Worm (Caenorhabditis elegans): ENCODE measurements around the gene acdh-12.

acdh-12 gene

ce11 chrII:7165749-7166148, 29.7 kb downstream of the acdh-12 start, which contains the start of gene mfsd-13.2:
Gene mfsd-13.2, minus strand, starts transcription at chrII:7165849.
- no peak for TF ChIP-seq nhr-237 (tag; optimal IDR thresholded peaks at IDR 0.05)
- no peak for TF ChIP-seq nhr-12 (tag; optimal IDR thresholded peaks at IDR 0.05)
- no peak for TF ChIP-seq ceh-28 (tag; optimal IDR thresholded peaks at IDR 0.05)
- no peak for TF ChIP-seq ama-1 (optimal IDR thresholded peaks at IDR 0.05)
- no peak for TF ChIP-seq nhr-28 (tag; optimal IDR thresholded peaks at IDR 0.05)
- no peak for TF ChIP-seq snpc-4 (tag; optimal IDR thresholded peaks at IDR 0.05)
- no peak for TF ChIP-seq fkh-2 (tag; optimal IDR thresholded peaks at IDR 0.05)
- TF ChIP-seq nhr-11 (tag; optimal IDR thresholded peaks at IDR 0.05): no peak
- no peak for TF ChIP-seq nhr-76 (tag; optimal IDR thresholded peaks at IDR 0.05)
- TF ChIP-seq nfya-1 (tag; optimal IDR thresholded peaks at IDR 0.05; ENCODE audit: insufficient read depth): no peak
- no peak for TF ChIP-seq ztf-4 (tag; optimal IDR thresholded peaks at IDR 0.05)
- no peak for TF ChIP-seq fkh-10 (GFP tag; optimal IDR thresholded peaks at IDR 0.05)
- TF ChIP-seq ceh-16 (tag; optimal IDR thresholded peaks at IDR 0.05): no peak
- TF ChIP-seq ceh-82 (tag; optimal IDR thresholded peaks at IDR 0.05): no peak
- no peak for TF ChIP-seq elt-1 (tag; optimal IDR thresholded peaks at IDR 0.05)
- TF ChIP-seq pqm-1 (tag; optimal IDR thresholded peaks at IDR 0.05): no peak
- no peak for TF ChIP-seq nhr-77 (tag; optimal IDR thresholded peaks at IDR 0.05)

DNA sequence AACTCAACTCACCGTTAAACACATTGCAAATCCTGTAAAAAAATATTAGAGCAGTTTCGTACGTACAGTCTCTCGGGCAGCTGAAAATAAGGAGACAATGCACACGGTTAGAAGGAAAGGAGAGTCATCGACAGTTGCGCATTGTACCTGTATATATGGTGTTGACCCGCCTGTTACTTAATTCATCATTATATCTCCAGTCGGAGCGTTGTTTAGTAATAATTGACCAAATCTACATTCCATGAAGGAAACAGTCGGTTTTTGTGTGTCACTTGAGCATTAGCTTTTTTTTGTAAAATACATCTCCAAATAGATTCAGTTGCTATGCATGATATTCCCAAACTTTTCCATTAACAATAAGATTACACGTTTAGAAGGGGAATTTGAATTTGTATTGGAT, 33.9 kb downstream of the acdh-12 start, which contains the start of gene C27H5.12:
Gene C27H5.12 (minus strand): TSS at position 101 of the 400 bp plus-strand sequence.
- TF ChIP-seq lin-15B (tag; optimal IDR thresholded peaks at IDR 0.05): no peak
- TF ChIP-seq nfya-1 (tag; optimal IDR thresholded peaks at IDR 0.05; ENCODE audit: insufficient read depth): no peak
- TF ChIP-seq nhr-25 (tag; optimal IDR thresholded peaks at IDR 0.05): no peak
- TF ChIP-seq eor-1 (tag; optimal IDR thresholded peaks at IDR 0.05): no peak

DNA sequence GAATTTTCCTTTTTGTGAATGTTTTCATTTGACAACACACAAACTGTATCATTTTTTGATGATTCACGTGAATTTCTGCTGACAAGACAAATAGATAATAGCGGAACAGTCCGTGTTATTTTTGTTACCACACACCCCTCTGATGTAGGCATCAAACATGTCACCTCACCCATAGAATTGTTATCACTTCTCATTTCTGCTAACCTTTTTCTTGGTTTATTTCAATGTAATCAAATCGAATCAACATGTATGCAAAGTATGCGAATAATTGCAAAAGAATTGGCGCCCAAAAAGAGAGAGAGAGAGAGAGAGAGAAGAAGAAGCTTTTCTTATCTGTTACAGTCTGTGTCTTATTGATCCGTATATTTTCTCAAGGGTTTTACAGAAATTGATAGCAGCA, 38.0 kb downstream of the acdh-12 start:
- no peak for TF ChIP-seq egl-27 (tag; optimal IDR thresholded peaks at IDR 0.05)
- no peak for TF ChIP-seq mml-1 (tag; optimal IDR thresholded peaks at IDR 0.05)
- peak; percentile 6 for TF ChIP-seq fos-1 (tag; optimal IDR thresholded peaks at IDR 0.05)
- no peak for TF ChIP-seq ama-1 (optimal IDR thresholded peaks at IDR 0.05)
- peak; percentile 18 for TF ChIP-seq nhr-23 (tag; optimal IDR thresholded peaks at IDR 0.05)
- peak; percentile 64 for TF ChIP-seq pha-4 (tag; optimal IDR thresholded peaks at IDR 0.05)
- peak; percentile 89 for TF ChIP-seq elt-2 (tag; optimal IDR thresholded peaks at IDR 0.05)
- TF ChIP-seq pqm-1 (tag; optimal IDR thresholded peaks at IDR 0.05): peak; percentile 50
- peak; percentile 42 for TF ChIP-seq ceh-28 (tag; optimal IDR thresholded peaks at IDR 0.05)
- peak; percentile 54 for TF ChIP-seq jun-1 (tag; optimal IDR thresholded peaks at IDR 0.05)
- no peak for TF ChIP-seq hmg-11 (tag; optimal IDR thresholded peaks at IDR 0.05)
- TF ChIP-seq nhr-11 (tag; optimal IDR thresholded peaks at IDR 0.05): no peak
- TF ChIP-seq nhr-25 (tag; optimal IDR thresholded peaks at IDR 0.05): peak; percentile 0

DNA sequence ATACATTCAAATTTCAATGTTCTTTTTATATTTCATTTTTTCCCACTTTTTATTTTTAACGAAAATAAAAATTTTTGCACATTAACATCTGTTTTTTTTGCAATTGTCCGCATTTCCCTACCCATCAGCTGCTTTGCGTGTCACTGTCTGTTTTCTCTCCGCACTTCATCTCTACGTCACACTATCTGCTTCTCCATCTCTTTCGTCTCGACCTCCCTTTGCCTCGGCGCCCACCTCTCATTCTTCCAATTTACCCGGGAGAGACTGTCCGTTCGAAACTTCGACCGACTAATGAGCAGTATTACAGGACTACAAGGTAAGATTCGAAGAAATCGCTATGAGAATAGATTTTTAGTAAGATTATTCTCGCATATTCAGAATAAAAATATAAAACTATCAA, 40.0 kb downstream of the acdh-12 start, which contains the start of gene C27H5.2:
Gene C27H5.2 (plus strand): TSS at position 190 of the 400 bp plus-strand sequence.
- peak; percentile 27 for TF ChIP-seq ama-1 (optimal IDR thresholded peaks at IDR 0.05)
- no peak for TF ChIP-seq ztf-11 (tag; optimal IDR thresholded peaks at IDR 0.05)
- peak; percentile 13 for TF ChIP-seq nhr-25 (tag; optimal IDR thresholded peaks at IDR 0.05)
- TF ChIP-seq nhr-12 (tag; optimal IDR thresholded peaks at IDR 0.05): no peak
- TF ChIP-seq elt-2 (tag; optimal IDR thresholded peaks at IDR 0.05): peak; percentile 20
- TF ChIP-seq elt-1 (tag; optimal IDR thresholded peaks at IDR 0.05): no peak
- TF ChIP-seq nhr-23 (tag; optimal IDR thresholded peaks at IDR 0.05): no peak
- no peak for TF ChIP-seq pqm-1 (tag; optimal IDR thresholded peaks at IDR 0.05)
- TF ChIP-seq elt-3 (tag; optimal IDR thresholded peaks at IDR 0.05): no peak
- TF ChIP-seq ceh-9 (tag; optimal IDR thresholded peaks at IDR 0.05): no peak
- TF ChIP-seq daf-12 (tag; optimal IDR thresholded peaks at IDR 0.05): no peak
- no peak for TF ChIP-seq lin-15B (tag; optimal IDR thresholded peaks at IDR 0.05)

DNA sequence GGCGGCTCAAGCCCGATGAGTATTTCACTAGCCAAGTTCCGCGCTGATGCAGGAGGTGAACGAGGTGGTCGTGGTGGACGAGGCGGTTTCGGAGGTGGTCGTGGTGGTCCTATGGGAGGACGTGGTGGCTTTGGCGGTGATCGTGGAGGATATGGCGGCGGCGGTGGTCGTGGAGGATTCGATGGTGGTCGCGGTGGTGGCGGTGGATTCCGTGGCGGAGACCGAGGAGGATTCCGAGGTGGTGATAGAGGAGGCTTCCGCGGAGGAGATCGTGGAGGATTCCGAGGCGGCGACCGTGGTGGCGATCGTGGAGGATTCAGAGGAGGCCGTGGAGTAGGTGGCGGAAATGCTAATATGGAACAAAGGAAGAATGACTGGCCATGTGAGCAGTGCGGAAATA, 40.7 kb downstream of the acdh-12 start:
- TF ChIP-seq egl-27 (tag; optimal IDR thresholded peaks at IDR 0.05) (no peak), ceh-9 (tag; optimal IDR thresholded peaks at IDR 0.05) (no peak), ceh-16 (tag; optimal IDR thresholded peaks at IDR 0.05) (no peak), nhr-11 (tag; optimal IDR thresholded peaks at IDR 0.05) (no peak), pqm-1 (tag; optimal IDR thresholded peaks at IDR 0.05) (no peak), zag-1 (tag; optimal IDR thresholded peaks at IDR 0.05) (no peak), nhr-77 (tag; optimal IDR thresholded peaks at IDR 0.05) (no peak), unc-39 (tag; optimal IDR thresholded peaks at IDR 0.05) (no peak)

Measured in whole organism, L3 larva.